Worm (Caenorhabditis elegans) whole organism, early embryonic: ENCODE measurements around the gene srx-64.

Source experiments
- B0310.2 ChIP-seq: sonication (generic microtip); optimal IDR thresholded peaks from 2 replicates; lab custom pipeline; 2016; ENCODE audit warnings: mild to moderate bottlenecking, missing genetic modification characterization, missing compliant biosample characterization
- F13C5.2 ChIP-seq: sonication (generic microtip); optimal IDR thresholded peaks from 2 replicates; lab custom pipeline; 2017; ENCODE audit warnings: mild to moderate bottlenecking, missing genetic modification characterization, inconsistent platforms, missing compliant biosample characterization
- aly-1 ChIP-seq: sonication (generic microtip); optimal IDR thresholded peaks from 2 replicates; lab custom pipeline; 2016; ENCODE audit warnings: missing genetic modification characterization, missing compliant biosample characterization
- ama-1 ChIP-seq: fragments of 150-350 bp; optimal IDR thresholded peaks from 2 replicates; lab custom pipeline; 2014
- ceh-13 ChIP-seq: fragments of 200-800 bp; sonication (Bioruptor generic); optimal IDR thresholded peaks from 2 replicates; lab custom pipeline; 2018; ENCODE audit warnings: mild to moderate bottlenecking, missing genetic modification characterization, missing compliant biosample characterization
- ceh-36 ChIP-seq: sonication (generic microtip); optimal IDR thresholded peaks from 2 replicates; lab custom pipeline; 2016; ENCODE audit warnings: missing genetic modification characterization, inconsistent platforms, missing compliant biosample characterization
- ets-7 ChIP-seq: sonication (generic microtip); optimal IDR thresholded peaks from 2 replicates; lab custom pipeline; 2016; ENCODE audit warnings: missing genotype, missing genetic modification characterization, missing compliant biosample characterization
- flt-1 ChIP-seq: fragments of 200-800 bp; sonication (Bioruptor generic); IDR thresholded peaks from 2 replicates; pipeline ENCODE4 v1.3.6; 2022; ENCODE audit warnings: missing genetic modification characterization, missing compliant biosample characterization
- hmbx-1 ChIP-seq: sonication (generic microtip); optimal IDR thresholded peaks from 2 replicates; lab custom pipeline; 2016; ENCODE audit warnings: mild to moderate bottlenecking, missing genetic modification characterization, missing compliant biosample characterization
- hmg-4 ChIP-seq: fragments of 200-800 bp; sonication (Bioruptor generic); optimal IDR thresholded peaks from 2 replicates; lab custom pipeline; 2018; ENCODE audit warnings: mild to moderate bottlenecking, missing genetic modification characterization, missing compliant biosample characterization
- hnd-1 ChIP-seq: sonication (generic microtip); optimal IDR thresholded peaks from 2 replicates; lab custom pipeline; 2016; ENCODE audit warnings: missing genetic modification characterization, missing compliant biosample characterization
- pes-1 ChIP-seq: fragments of 200-800 bp; sonication (Bioruptor generic); IDR thresholded peaks from 2 replicates; pipeline ENCODE4 v1.3.6; 2022; ENCODE audit warnings: missing genetic modification reagents, missing genetic modification characterization, missing compliant biosample characterization
- scrt-1 ChIP-seq: fragments of 200-800 bp; sonication (Bioruptor generic); IDR thresholded peaks from 2 replicates; pipeline ENCODE4 v1.3.6; 2022; ENCODE audit warnings: missing genetic modification characterization, missing compliant biosample characterization
- sea-1 ChIP-seq: fragments of 200-800 bp; sonication (Bioruptor generic); conservative IDR thresholded peaks from 2 replicates; pipeline ENCODE4 v1.3.6; 2022; ENCODE audit warnings: missing genetic modification characterization, missing compliant biosample characterization
- tbx-11 ChIP-seq: fragments of 200-800 bp; sonication (Bioruptor generic); IDR thresholded peaks from 2 replicates; pipeline ENCODE4 v1.3.6; 2022; ENCODE audit warnings: missing genetic modification characterization, missing compliant biosample characterization
- tbx-37 ChIP-seq: fragments of 200-800 bp; sonication (Bioruptor generic); conservative IDR thresholded peaks from 2 replicates; pipeline ENCODE4 v1.3.6; 2022; ENCODE audit warnings: missing genetic modification reagents, missing genetic modification characterization, missing compliant biosample characterization
- tra-4 ChIP-seq: sonication (generic microtip); optimal IDR thresholded peaks from 2 replicates; lab custom pipeline; 2017; ENCODE audit warnings: missing genetic modification characterization, missing compliant biosample characterization

srx-64 gene

DNA sequence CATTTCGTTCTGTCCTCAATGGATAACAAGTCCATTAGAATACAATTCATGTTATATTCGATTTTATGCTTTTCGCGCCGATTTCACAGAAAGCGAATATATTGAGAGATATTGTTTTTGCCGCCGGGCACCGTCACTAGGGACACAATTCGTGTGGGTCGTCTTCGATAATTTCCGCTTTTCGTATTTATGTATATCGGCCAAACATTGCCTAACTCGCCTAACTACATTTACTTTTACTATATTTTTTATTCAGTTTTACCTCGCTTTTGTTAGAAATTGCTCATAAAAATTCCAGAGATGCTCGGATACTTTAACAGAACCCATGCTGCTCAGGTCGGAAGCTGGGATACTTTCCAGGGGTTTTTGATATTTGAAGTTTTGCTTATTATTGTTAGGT, 34.5 kb upstream of the srx-64 start, which contains the start of gene sre-9:
Gene sre-9, plus strand, starts transcription at position 301 of the 400 bp plus-strand sequence.
- TF ChIP-seq tbx-37 (GFP tag; lab: Robert Waterston, UW), result no peak
- TF ChIP-seq ceh-36, result no peak
- no peak for TF ChIP-seq hnd-1 (tag; lab: Kevin White, UChicago)
- no peak for TF ChIP-seq tra-4 (tag; lab: Kevin White, UChicago)
- TF ChIP-seq ets-7 (tag; lab: Kevin White, UChicago), result no peak
- no peak for TF ChIP-seq scrt-1 (GFP tag; lab: Robert Waterston, UW)
- TF ChIP-seq pes-1 (GFP tag; lab: Robert Waterston, UW), result no peak
- no peak for TF ChIP-seq ceh-13 (GFP tag; lab: Kevin White, UChicago)
- no peak for TF ChIP-seq hmg-4 (GFP tag; lab: Kevin White, UChicago)
- no peak for TF ChIP-seq sea-1 (GFP tag; lab: Robert Waterston, UW)
- no peak for TF ChIP-seq B0310.2 (tag; lab: Kevin White, UChicago)
- no peak for TF ChIP-seq aly-1 (tag; lab: Kevin White, UChicago)
- no peak for TF ChIP-seq flt-1 (GFP tag; lab: Robert Waterston, UW)
- no peak for TF ChIP-seq tbx-11
- TF ChIP-seq hmbx-1 (tag; lab: Kevin White, UChicago), result no peak

DNA sequence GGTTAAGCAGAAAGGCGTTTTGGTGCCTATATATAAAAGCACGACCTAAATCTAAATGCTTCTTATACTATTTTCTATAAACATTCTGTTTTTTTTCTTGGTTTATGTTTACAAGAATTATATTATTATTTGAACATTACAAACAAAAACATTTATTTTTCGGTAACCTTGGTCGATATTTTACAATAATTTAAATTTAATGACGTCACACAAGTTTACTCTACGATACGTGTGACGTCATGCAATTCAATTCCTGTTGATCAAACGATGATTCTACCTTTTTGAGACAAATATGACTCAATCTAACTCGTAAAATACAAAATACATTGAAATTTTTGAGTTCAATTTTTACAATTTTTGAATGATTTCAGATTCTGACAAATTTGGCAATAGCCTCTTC, 33.2 kb upstream of the srx-64 start:
- no peak for TF ChIP-seq hmbx-1 (tag; lab: Kevin White, UChicago)
- TF ChIP-seq ceh-13 (GFP tag; lab: Kevin White, UChicago), result no peak
- TF ChIP-seq ets-7 (tag; lab: Kevin White, UChicago), result no peak
- no peak for TF ChIP-seq sea-1 (GFP tag; lab: Robert Waterston, UW)
- no peak for TF ChIP-seq ceh-36
- TF ChIP-seq tra-4 (tag; lab: Kevin White, UChicago), result no peak
- no peak for TF ChIP-seq tbx-11
- TF ChIP-seq F13C5.2 (tag; lab: Kevin White, UChicago), result no peak
- no peak for TF ChIP-seq hmg-4 (GFP tag; lab: Kevin White, UChicago)
- no peak for TF ChIP-seq ama-1 (lab: Kevin White, UChicago)
- no peak for TF ChIP-seq flt-1 (GFP tag; lab: Robert Waterston, UW)
- TF ChIP-seq pes-1 (GFP tag; lab: Robert Waterston, UW), result no peak

DNA sequence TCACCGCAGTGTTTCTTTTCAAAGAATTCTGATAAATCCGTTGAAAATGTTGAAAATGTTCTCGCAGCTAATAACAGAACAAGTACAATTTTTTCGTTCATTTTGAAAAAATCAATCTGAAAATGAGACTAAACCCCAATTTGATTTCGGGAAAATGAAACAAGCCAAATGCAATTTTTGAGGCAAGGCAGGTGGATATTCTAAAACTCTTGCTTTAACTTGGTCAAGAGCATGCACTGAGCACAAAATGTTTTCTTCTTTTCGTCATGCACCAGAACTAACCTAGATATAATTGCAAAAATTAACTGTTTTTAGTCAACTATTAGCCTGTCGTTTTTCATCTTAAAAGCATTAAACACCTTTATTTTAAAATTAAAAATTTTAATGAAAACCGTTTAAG, 29.1 kb upstream of the srx-64 start, which contains the start of gene irld-22:
Gene irld-22, minus strand, starts transcription at position 101 of the 400 bp plus-strand sequence.
- TF ChIP-seq aly-1 (tag; lab: Kevin White, UChicago) (no peak), F13C5.2 (tag; lab: Kevin White, UChicago) (no peak), hnd-1 (tag; lab: Kevin White, UChicago) (no peak), hmbx-1 (tag; lab: Kevin White, UChicago) (no peak), ama-1 (lab: Kevin White, UChicago) (no peak), ets-7 (tag; lab: Kevin White, UChicago) (no peak), ceh-36 (no peak), tbx-11 (no peak), hmg-4 (GFP tag; lab: Kevin White, UChicago) (no peak), flt-1 (GFP tag; lab: Robert Waterston, UW) (no peak), B0310.2 (tag; lab: Kevin White, UChicago) (no peak), tra-4 (tag; lab: Kevin White, UChicago) (no peak), sea-1 (GFP tag; lab: Robert Waterston, UW) (no peak), ceh-13 (GFP tag; lab: Kevin White, UChicago) (no peak), scrt-1 (GFP tag; lab: Robert Waterston, UW) (no peak)

DNA sequence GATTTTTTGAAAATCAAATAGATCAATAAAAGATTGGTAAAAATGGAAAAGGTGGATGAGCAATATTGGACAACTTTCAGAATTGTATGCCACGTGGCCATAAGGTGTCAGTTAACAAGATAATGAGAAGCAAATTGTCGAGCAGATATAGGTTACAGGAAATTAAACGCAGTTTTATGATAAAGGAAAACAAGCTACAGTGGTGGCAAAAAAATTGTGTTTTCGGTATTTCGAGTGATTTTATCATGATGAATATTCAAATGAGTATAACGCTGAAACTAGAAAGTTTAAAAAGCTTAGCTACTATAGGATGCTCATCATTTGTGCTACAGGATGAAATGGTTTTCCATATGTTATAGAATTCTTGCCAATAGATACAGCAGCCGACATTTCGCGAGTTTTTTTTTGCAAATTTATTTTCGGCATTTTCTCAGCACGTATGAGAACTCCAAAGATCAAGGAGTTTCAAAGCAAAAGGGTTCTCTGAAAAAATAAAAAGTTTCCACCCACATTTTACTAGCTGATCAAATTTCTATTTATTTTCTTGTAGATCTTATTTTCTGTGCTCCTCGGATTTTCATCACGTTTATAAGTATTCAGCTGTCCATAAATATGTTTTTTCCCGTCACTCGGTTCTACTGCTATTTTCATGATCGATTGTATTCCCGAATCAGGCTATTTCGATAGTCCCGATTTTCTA, 26.6 kb upstream of the srx-64 start, which contains the start of the genes str-229 and srh-190:
Gene str-229, minus strand, starts transcription at position 101 of the 700 bp plus-strand sequence.
Gene srh-190, plus strand, starts transcription at position 650 of the 700 bp plus-strand sequence.
- TF ChIP-seq pes-1 (GFP tag; lab: Robert Waterston, UW), result no peak
- no peak for TF ChIP-seq ceh-36
- no peak for TF ChIP-seq scrt-1 (GFP tag; lab: Robert Waterston, UW)
- no peak for TF ChIP-seq tbx-37 (GFP tag; lab: Robert Waterston, UW)
- no peak for TF ChIP-seq tra-4 (tag; lab: Kevin White, UChicago)
- no peak for TF ChIP-seq ama-1 (lab: Kevin White, UChicago)
- no peak for TF ChIP-seq hmg-4 (GFP tag; lab: Kevin White, UChicago)
- no peak for TF ChIP-seq aly-1 (tag; lab: Kevin White, UChicago)
- no peak for TF ChIP-seq tbx-11
- TF ChIP-seq hmbx-1 (tag; lab: Kevin White, UChicago), result no peak
- no peak for TF ChIP-seq sea-1 (GFP tag; lab: Robert Waterston, UW)
- no peak for TF ChIP-seq ceh-13 (GFP tag; lab: Kevin White, UChicago)
- TF ChIP-seq B0310.2 (tag; lab: Kevin White, UChicago), result no peak

DNA sequence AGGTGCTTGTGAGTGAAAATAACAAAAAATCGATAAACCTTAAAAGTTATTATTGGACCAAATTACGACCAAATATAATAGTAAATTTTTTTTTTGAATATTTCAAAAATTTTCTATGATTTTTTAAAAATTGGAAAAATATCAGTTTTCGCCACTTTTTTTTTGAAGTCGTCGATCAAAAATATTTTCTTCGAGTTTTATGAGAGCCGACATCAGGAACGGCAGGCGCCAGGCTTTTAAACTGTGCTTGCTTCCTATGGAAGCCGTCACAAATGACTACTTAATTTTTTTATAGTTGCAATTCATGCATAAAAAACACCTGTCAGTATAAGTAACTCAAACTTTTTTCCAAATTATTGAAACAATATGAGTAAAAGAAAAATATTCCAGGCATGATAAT, 25.8 kb upstream of the srx-64 start:
- TF ChIP-seq aly-1 (tag; lab: Kevin White, UChicago), result no peak

DNA sequence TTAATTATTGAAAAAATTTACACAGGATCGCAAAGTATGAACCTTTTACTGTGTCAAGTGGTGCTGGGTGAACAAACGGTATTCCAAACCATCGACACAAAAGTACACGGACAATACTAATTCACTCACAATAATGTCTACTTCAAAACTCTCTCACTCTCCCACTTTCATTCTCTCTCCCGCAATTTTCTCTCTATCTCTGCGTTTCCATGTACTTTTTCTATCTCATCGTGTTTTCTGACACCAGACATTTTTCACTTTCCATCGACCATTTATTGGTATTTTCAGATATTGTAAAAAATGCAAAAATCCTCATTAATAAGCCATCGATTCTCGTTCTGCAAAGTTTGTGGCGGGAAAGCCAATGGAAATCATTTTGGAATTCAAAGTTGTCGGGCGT, 23.4 kb upstream of the srx-64 start, which contains the start of gene nhr-156:
Gene nhr-156, plus strand, starts transcription at position 266 of the 400 bp plus-strand sequence.
- TF ChIP-seq hmbx-1 (tag; lab: Kevin White, UChicago) (no peak), B0310.2 (tag; lab: Kevin White, UChicago) (no peak), scrt-1 (GFP tag; lab: Robert Waterston, UW) (no peak), pes-1 (GFP tag; lab: Robert Waterston, UW) (no peak), flt-1 (GFP tag; lab: Robert Waterston, UW) (no peak), ets-7 (tag; lab: Kevin White, UChicago) (no peak), ceh-13 (GFP tag; lab: Kevin White, UChicago) (no peak), ceh-36 (no peak), ama-1 (lab: Kevin White, UChicago) (no peak), F13C5.2 (tag; lab: Kevin White, UChicago) (no peak), tbx-11 (no peak), tbx-37 (GFP tag; lab: Robert Waterston, UW) (no peak), tra-4 (tag; lab: Kevin White, UChicago) (no peak), aly-1 (tag; lab: Kevin White, UChicago) (no peak), hnd-1 (tag; lab: Kevin White, UChicago) (no peak), sea-1 (GFP tag; lab: Robert Waterston, UW) (no peak), hmg-4 (GFP tag; lab: Kevin White, UChicago) (no peak)
